Worm (Caenorhabditis elegans): ENCODE data around the gene nhr-239.

ce11 chrIII:2575635-2576164 is 14.2 kb downstream of the nhr-239 start, which contains the start of gene Y54F10AR.1:
- no peak for TF ChIP-seq lin-39 (tag; optimal IDR thresholded peaks at IDR 0.05)
- TF ChIP-seq nhr-28 (tag; optimal IDR thresholded peaks at IDR 0.05): no peak
- no peak for TF ChIP-seq ztf-11 (tag; optimal IDR thresholded peaks at IDR 0.05)
- no peak for TF ChIP-seq tbx-2 (tag; optimal IDR thresholded peaks at IDR 0.05)
- TF ChIP-seq alr-1 (tag; optimal IDR thresholded peaks at IDR 0.05; ENCODE audit: borderline replicate concordance): no peak

Measured in whole organism, L1 larva.